Worm (Caenorhabditis elegans): ENCODE measurements around the gene ric-8.

Gene ric-8

DNA sequence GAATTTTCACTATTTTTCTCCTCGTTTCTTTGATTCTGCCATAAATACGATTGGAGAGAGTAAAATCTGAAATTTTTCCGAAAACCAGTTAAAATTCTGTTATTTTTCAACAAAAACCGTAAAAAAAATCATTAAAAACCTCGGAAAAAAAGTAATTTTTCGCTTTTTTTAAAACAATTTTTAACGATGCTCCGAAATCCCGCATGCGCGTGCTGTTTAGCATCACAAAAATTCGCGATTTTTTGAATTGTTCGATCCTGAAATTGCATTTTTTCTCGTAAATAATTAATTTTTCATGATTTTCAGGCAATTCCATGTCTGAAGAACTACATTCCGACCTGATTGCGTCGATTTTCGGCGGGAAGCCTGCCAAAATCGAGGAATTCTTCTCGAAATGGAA is at the start of gene ric-8:
Gene ric-8 (plus strand): TSS at position 301 of the 400 bp plus-strand sequence.
- TF ChIP-seq W03F9.2 (tag; optimal IDR thresholded peaks at IDR 0.05) (no peak), him-1 (tag; optimal IDR thresholded peaks at IDR 0.05) (no peak), dao-5 (tag; optimal IDR thresholded peaks at IDR 0.05) (no peak)

- no peak for TF ChIP-seq W03F9.2 (tag; optimal IDR thresholded peaks at IDR 0.05)
Measured at ce11 chrIV:2597417-2597816, 45.4 kb upstream of the ric-8 start, which contains the start of gene Y69A2AR.47. Y69A2AR.47 (plus strand) TSS chrIV:2597717.

DNA sequence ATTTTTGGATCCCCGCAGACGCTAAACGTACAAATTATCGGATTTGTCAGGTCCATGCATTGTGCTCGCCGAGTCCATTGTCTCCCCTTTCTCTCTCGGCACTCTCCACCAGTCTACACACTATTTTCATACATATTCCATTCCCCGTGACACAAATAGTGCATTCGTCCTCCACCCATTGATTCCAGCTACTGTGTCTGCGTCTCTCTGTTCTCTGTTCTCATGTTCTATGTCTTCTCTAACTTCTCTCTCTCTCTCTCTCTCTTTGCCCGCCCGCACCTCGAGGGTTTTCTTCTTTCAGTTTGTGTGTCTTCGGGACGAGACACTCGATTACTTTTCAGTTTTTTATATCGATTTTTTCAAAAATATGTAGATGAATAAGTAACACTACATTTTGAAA is 43.1 kb upstream of the ric-8 start:
- TF ChIP-seq him-1 (tag; optimal IDR thresholded peaks at IDR 0.05) (peak; percentile 37), W03F9.2 (tag; optimal IDR thresholded peaks at IDR 0.05) (peak; percentile 50), dao-5 (tag; optimal IDR thresholded peaks at IDR 0.05) (no peak)

ce11 chrIV:2600841-2601240 is 41.9 kb upstream of the ric-8 start, which contains the start of gene epg-9:
epg-9 (plus strand) TSS chrIV:2601141.
- TF ChIP-seq dao-5 (tag; optimal IDR thresholded peaks at IDR 0.05) = no peak
- no peak for TF ChIP-seq W03F9.2 (tag; optimal IDR thresholded peaks at IDR 0.05)
- TF ChIP-seq him-1 (tag; optimal IDR thresholded peaks at IDR 0.05) = no peak

DNA sequence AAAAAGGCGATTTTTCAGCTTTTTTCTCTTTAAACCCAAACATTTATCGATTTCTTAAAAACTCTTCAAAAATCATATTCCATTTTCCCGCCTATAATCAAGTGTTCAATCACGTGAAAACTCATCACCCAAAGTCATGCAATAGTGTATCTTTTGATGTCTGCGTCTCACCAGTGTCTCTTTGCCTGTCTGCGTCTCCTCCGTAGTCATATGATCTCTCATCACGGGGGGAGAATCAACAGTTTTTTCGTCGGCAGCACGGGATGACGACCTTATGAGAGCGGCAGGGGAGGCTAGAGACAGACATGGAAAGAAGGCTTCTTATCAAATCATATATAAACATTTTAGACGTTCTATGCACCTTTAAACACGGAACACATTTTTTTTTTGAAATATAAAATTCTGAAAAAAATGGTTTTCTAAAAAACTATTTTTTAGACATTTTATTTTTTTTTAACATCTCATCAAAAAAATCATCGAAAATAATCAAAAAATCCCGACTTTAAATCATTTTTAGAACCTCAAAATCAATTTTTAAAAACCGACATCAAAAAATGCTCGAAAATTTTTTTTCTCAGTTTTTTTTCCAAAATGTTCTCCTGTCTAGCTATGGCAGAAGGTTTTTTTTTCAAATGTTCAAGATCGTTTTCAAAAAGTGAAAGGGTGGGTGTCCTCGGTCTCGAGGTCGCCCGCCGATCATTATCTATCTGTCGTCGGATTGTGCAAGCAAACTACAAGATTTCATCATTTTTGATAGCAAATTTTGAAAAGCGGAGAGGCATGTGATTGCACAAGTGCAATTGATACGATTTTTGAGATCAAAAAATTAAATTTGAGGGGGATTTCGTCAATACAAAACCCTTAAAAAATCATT is 40.5 kb upstream of the ric-8 start:
- TF ChIP-seq W03F9.2 (tag; optimal IDR thresholded peaks at IDR 0.05) = peak; percentile 91
- TF ChIP-seq him-1 (tag; optimal IDR thresholded peaks at IDR 0.05) = peak; percentile 11
- TF ChIP-seq dao-5 (tag; optimal IDR thresholded peaks at IDR 0.05) = peak; percentile 53

ce11 chrIV:2602862-2603189 is 39.9 kb upstream of the ric-8 start:
- TF ChIP-seq W03F9.2 (tag; optimal IDR thresholded peaks at IDR 0.05) = no peak
- TF ChIP-seq dao-5 (tag; optimal IDR thresholded peaks at IDR 0.05) = no peak
- no peak for TF ChIP-seq him-1 (tag; optimal IDR thresholded peaks at IDR 0.05)

DNA sequence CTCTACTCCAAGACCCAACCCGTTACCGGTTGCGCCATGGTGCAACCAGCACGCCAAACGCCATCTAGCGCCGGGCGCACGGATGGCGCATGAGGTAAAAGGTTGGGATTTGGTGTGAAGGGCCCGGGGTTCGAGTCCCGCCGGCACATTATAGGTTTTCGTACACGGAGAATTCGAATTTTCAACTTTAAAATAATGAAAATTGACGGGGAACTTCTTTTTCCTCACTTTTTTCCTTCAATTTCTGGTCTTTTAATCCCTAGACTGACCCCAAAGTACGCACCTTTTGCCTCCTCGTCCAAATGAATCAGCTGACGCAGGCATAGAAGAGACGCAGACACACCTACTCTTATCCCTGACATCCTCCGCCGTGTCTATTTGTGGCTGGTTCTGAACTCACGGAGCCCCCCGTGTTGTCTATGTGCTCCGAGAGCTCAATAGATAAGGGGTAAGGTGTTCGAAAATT is 39.2 kb upstream of the ric-8 start:
- no peak for TF ChIP-seq him-1 (tag; optimal IDR thresholded peaks at IDR 0.05)
- TF ChIP-seq dao-5 (tag; optimal IDR thresholded peaks at IDR 0.05) = no peak
- TF ChIP-seq W03F9.2 (tag; optimal IDR thresholded peaks at IDR 0.05) = no peak

ce11 chrIV:2606572-2606971 is 36.2 kb upstream of the ric-8 start:
- TF ChIP-seq W03F9.2 (tag; optimal IDR thresholded peaks at IDR 0.05) (no peak), him-1 (tag; optimal IDR thresholded peaks at IDR 0.05) (no peak), dao-5 (tag; optimal IDR thresholded peaks at IDR 0.05) (no peak)

DNA sequence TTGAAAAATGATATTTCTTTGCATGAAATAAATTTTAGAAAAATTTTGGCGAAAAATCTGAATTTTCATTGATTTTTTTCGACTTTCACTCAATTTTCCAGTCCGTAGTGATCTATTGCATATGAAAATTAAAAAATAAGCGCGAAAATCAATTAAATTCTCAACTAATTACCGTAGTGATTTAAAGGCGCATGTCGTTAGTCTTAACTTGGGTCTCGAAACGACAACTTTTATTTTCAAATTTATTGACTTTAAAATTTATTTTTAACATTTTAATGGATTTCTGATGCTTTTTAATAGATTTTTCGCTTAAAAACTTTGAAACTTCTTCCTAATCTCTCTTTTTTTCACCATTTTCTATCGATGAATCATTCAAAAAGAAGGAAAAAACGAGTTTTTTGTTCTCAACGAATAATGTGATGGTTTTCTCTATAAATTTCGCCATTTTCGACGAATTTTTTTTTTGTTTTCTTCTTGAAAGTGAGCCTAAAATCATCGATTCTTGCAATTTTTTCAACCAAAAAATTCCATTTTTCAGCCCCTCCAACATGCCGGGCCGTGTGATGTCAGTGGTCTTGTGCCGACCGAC is 35.2 kb upstream of the ric-8 start, which contains the start of gene vamp-7:
Gene vamp-7 (plus strand): TSS at position 539 of the 589 bp plus-strand sequence.
- TF ChIP-seq W03F9.2 (tag; optimal IDR thresholded peaks at IDR 0.05) = peak; percentile 10
- no peak for TF ChIP-seq him-1 (tag; optimal IDR thresholded peaks at IDR 0.05)

DNA sequence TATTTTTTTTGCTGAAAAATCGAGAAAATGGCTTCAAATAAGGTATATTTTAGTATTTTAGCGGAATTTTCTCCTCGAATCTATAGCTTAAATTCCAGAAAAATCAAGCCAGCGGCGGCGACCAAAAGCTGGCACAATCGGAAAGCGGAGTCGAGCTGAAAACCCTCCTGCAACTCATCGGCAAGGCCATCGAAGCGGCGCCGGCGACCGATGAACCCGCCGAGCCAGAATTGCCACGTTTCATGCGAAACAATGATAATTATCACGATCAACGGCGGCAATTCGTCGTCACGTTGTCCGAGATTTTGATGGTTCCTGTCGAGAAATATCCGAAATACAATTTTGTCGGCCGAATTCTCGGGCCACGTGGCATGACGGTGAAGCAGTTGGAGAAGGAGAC is 32.4 kb upstream of the ric-8 start, which contains the start of gene Y69A2AR.32:
Gene Y69A2AR.32 (plus strand): TSS at position 28 of the 400 bp plus-strand sequence.
- TF ChIP-seq dao-5 (tag; optimal IDR thresholded peaks at IDR 0.05) = no peak
- no peak for TF ChIP-seq W03F9.2 (tag; optimal IDR thresholded peaks at IDR 0.05)
- TF ChIP-seq him-1 (tag; optimal IDR thresholded peaks at IDR 0.05) = no peak

DNA sequence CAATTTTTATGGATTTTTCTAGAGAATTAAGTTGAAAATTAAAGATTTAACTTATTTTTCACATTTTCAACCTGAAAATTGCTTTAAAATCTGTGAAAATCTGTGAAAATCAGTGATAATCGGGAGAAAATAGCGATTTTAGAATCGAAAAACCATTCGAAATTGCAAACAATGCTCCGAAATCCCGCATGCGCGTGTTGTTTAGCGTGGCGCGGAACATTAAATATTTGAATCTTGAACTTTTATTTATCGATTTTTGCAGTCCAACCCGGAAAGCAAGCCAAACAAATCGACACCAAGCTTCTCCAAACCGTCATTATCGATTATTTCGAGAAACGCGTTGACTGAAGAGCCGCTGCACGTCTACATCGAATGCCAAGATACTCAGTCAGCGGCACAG is 31.8 kb upstream of the ric-8 start:
- TF ChIP-seq dao-5 (tag; optimal IDR thresholded peaks at IDR 0.05) = no peak
- TF ChIP-seq W03F9.2 (tag; optimal IDR thresholded peaks at IDR 0.05) = no peak
- no peak for TF ChIP-seq him-1 (tag; optimal IDR thresholded peaks at IDR 0.05)

DNA sequence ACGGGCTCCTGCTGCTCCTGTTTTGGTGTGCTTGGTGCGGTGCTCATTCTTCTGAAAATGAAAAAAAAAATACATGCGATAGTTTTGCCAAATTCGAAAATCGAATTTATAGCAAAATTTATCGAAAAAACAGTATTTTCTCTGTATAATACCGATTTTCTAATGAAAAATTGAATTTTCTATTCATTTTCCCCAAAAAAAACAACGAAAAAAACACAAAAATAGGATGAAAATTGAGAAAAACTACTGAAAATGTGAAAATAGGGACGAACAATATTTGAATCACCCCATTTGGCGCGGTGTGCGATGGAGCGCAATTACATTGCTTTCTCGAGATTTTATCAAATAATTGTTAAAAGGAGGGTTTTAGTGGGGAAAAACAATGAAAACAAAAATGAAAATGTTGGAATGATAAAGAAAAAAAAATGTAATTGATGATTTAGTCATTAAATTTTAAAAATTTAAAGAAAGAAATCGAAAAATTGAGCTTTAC is 29.7 kb upstream of the ric-8 start, which contains the start of gene Y69A2AR.28:
Gene Y69A2AR.28 (minus strand): TSS at position 51 of the 493 bp plus-strand sequence.
- TF ChIP-seq W03F9.2 (tag; optimal IDR thresholded peaks at IDR 0.05) (no peak), him-1 (tag; optimal IDR thresholded peaks at IDR 0.05) (no peak), dao-5 (tag; optimal IDR thresholded peaks at IDR 0.05) (no peak)

DNA sequence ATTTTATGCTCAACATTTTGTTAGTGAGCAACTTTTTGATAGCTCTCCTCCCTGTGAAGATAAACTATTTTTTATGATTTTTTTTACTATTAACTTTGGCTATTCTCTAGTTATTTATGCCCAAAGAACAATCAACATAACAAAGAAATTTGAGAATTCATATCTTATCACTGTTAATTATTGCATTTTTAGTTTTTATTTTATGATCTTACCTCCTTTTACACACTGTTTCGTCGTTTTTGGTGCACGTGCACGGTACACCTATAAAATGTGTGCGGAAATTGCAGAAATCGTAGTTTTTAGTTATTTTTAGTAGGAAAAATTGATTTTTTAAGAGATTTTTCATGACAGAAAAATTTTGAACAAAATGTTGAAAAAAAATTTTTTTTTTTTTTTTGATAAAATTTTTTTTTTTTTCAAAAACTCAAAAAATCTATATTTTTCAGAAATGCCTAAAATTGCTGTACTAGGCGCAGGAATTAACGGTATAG is 29.0 kb upstream of the ric-8 start, which contains the start of gene daao-1:
Gene daao-1 (plus strand): TSS at position 441 of the 491 bp plus-strand sequence.
- TF ChIP-seq W03F9.2 (tag; optimal IDR thresholded peaks at IDR 0.05) (no peak), dao-5 (tag; optimal IDR thresholded peaks at IDR 0.05) (no peak), him-1 (tag; optimal IDR thresholded peaks at IDR 0.05) (no peak)

- TF ChIP-seq dao-5 (tag; optimal IDR thresholded peaks at IDR 0.05) = no peak
Measured at ce11 chrIV:2616853-2617252, 25.9 kb upstream of the ric-8 start.
